Worm (Caenorhabditis elegans) whole organism, early embryonic: ENCODE measurements around the gene dhrs-4.

Source experiments
- B0310.2 ChIP-seq: sonication (generic microtip); optimal IDR thresholded peaks from 2 replicates; lab custom pipeline; 2016; ENCODE audit warnings: mild to moderate bottlenecking, missing genetic modification characterization, missing compliant biosample characterization
- hmbx-1 ChIP-seq: sonication (generic microtip); optimal IDR thresholded peaks from 2 replicates; lab custom pipeline; 2016; ENCODE audit warnings: mild to moderate bottlenecking, missing genetic modification characterization, missing compliant biosample characterization

ce11 chrV:12879349-12879748, 43.1 kb upstream of the dhrs-4 start:
- no peak for TF ChIP-seq hmbx-1 (tag; lab: Kevin White, UChicago)
- no peak for TF ChIP-seq B0310.2 (tag; lab: Kevin White, UChicago)
